Fruit fly (Drosophila melanogaster): Measurements from ENCODE around the gene CG7781.

dm6 chr2L:8344536-8344935 is 19.3 kb upstream of the CG7781 start:
- TF ChIP-seq CG11294 (GFP tag; IDR thresholded peaks at IDR 0.05): no peak
- TF ChIP-seq Lpt (GFP tag; optimal IDR thresholded peaks at IDR 0.05): no peak
- TF ChIP-seq cyc (GFP tag; optimal IDR thresholded peaks at IDR 0.05): no peak
- no peak for TF ChIP-seq CG11902 (GFP tag; optimal IDR thresholded peaks at IDR 0.05)
- TF ChIP-seq CG31627 (GFP tag; optimal IDR thresholded peaks at IDR 0.05): no peak
- no peak for TF ChIP-seq CG7368 (GFP tag; optimal IDR thresholded peaks at IDR 0.05)

Data from whole organism, prepupa.